Worm (Caenorhabditis elegans): ENCODE data around the gene C27H5.2.

C27H5.2 gene

ce11 chrII:7131871-7132693 is 23.3 kb upstream of the C27H5.2 start, which contains the start of the genes T07F8.4 and gld-3 (continued):
- no peak for TF ChIP-seq nfya-2 (GFP tag; IDR thresholded peaks at IDR 0.05)
- no peak for TF ChIP-seq snpc-1.1 (tag; optimal IDR thresholded peaks at IDR 0.05; ENCODE audit: insufficient read depth)
- peak; percentile 93 for TF ChIP-seq madf-6 (GFP tag; IDR thresholded peaks at IDR 0.05)
- peak; percentile 29 for TF ChIP-seq dpl-1 (GFP tag; optimal IDR thresholded peaks at IDR 0.05)
- TF ChIP-seq rpc-1 (optimal IDR thresholded peaks at IDR 0.05) = no peak
- TF ChIP-seq rpc-1 (tag; optimal IDR thresholded peaks at IDR 0.05) = no peak
- TF ChIP-seq Y67H2A.10 (GFP tag; conservative IDR thresholded peaks at IDR 0.05) = no peak
- no peak for TF ChIP-seq madf-10 (tag; optimal IDR thresholded peaks at IDR 0.05)
- TF ChIP-seq F52B5.7 (tag; optimal IDR thresholded peaks at IDR 0.05) = no peak
- TF ChIP-seq ceh-100 (GFP tag; IDR thresholded peaks at IDR 0.05) = no peak
- no peak for TF ChIP-seq ceh-40 (GFP tag; IDR thresholded peaks at IDR 0.05)
- TF ChIP-seq K12H6.12 (tag; optimal IDR thresholded peaks at IDR 0.05) = no peak
- no peak for TF ChIP-seq nhr-27 (tag; optimal IDR thresholded peaks at IDR 0.05)
- no peak for TF ChIP-seq mcd-1 (GFP tag; IDR thresholded peaks at IDR 0.05)
- no peak for TF ChIP-seq F39B2.1 (GFP tag; IDR thresholded peaks at IDR 0.05)
- no peak for TF ChIP-seq hmg-1.2 (GFP tag; IDR thresholded peaks at IDR 0.05)
- TF ChIP-seq let-607 (tag; optimal IDR thresholded peaks at IDR 0.05) = no peak
- peak; percentile 96 for TF ChIP-seq lsl-1 (GFP tag; optimal IDR thresholded peaks at IDR 0.05)
- no peak for TF ChIP-seq mel-28 (tag; optimal IDR thresholded peaks at IDR 0.05; ENCODE audit: borderline replicate concordance)
- no peak for TF ChIP-seq madf-3 (GFP tag; IDR thresholded peaks at IDR 0.05)
- no peak for TF ChIP-seq die-1 (tag; optimal IDR thresholded peaks at IDR 0.05)
- no peak for TF ChIP-seq unc-62 (GFP tag; optimal IDR thresholded peaks at IDR 0.05)
- TF ChIP-seq C17E4.6 (GFP tag; IDR thresholded peaks at IDR 0.05) = no peak
- no peak for TF ChIP-seq mes-4 (tag; optimal IDR thresholded peaks at IDR 0.05)
- no peak for TF ChIP-seq egl-44 (GFP tag; IDR thresholded peaks at IDR 0.05)
- no peak for TF ChIP-seq ceh-27 (GFP tag; optimal IDR thresholded peaks at IDR 0.05)
- TF ChIP-seq tbp1 (GFP tag; optimal IDR thresholded peaks at IDR 0.05) = no peak
- TF ChIP-seq nfyb-1 (GFP tag; IDR thresholded peaks at IDR 0.05) = no peak
- no peak for TF ChIP-seq snpc-4 (GFP tag; optimal IDR thresholded peaks at IDR 0.05)
- TF ChIP-seq snpc-4 (tag; optimal IDR thresholded peaks at IDR 0.05) = peak in 2 of 4 experiments; percentile 15 to 32
- no peak for TF ChIP-seq cebp-2 (GFP tag; IDR thresholded peaks at IDR 0.05)
- no peak for TF ChIP-seq aptf-3 (GFP tag; IDR thresholded peaks at IDR 0.05)
- peak; percentile 80 for TF ChIP-seq ceh-91 (GFP tag; IDR thresholded peaks at IDR 0.05)
- peak; percentile 82 for TF ChIP-seq efl-1 (GFP tag; optimal IDR thresholded peaks at IDR 0.05)
- TF ChIP-seq ccch-3 (GFP tag; optimal IDR thresholded peaks at IDR 0.05) = no peak
- peak; percentile 69 for TF ChIP-seq dox-1 (GFP tag; IDR thresholded peaks at IDR 0.05)
- no peak for TF ChIP-seq hlh-12 (tag; optimal IDR thresholded peaks at IDR 0.05)
- TF ChIP-seq gei-17 (GFP tag; optimal IDR thresholded peaks at IDR 0.05) = no peak
- no peak for TF ChIP-seq nfya-1 (tag; optimal IDR thresholded peaks at IDR 0.05; ENCODE audit: borderline replicate concordance, insufficient read depth)
- TF ChIP-seq ztf-28 (GFP tag; IDR thresholded peaks at IDR 0.05) = 0 out of 2 replicates have a peak, but pooled peaks have one; percentile 4
- peak; percentile 35 for TF ChIP-seq ztf-18 (tag; optimal IDR thresholded peaks at IDR 0.05)
- no peak for TF ChIP-seq ZK185.1 (tag; optimal IDR thresholded peaks at IDR 0.05; ENCODE audit: poor library complexity, severe bottlenecking)
- peak; percentile 72 for TF ChIP-seq D2030.7 (GFP tag; IDR thresholded peaks at IDR 0.05)
- TF ChIP-seq ztf-3 (GFP tag; optimal IDR thresholded peaks at IDR 0.05) = no peak
- 0 out of 2 replicates have a peak, but pooled peaks have one; percentile 37 for TF ChIP-seq Y95B8A.8 (GFP tag; IDR thresholded peaks at IDR 0.05)
- TF ChIP-seq aptf-2 (GFP tag; conservative IDR thresholded peaks at IDR 0.05) = no peak
- TF ChIP-seq mxl-1 (tag; optimal IDR thresholded peaks at IDR 0.05) = no peak
- TF ChIP-seq attf-5 (GFP tag; optimal IDR thresholded peaks at IDR 0.05) = no peak

Measured in whole organism, young adult.